Fruit fly (Drosophila melanogaster) whole organism, wandering third instar larva: ENCODE measurements around the gene CG33722.

Source experiments
- Abd-B ChIP-seq: fragments of >200 bp; optimal IDR thresholded peaks from 2 replicates; lab custom pipeline; 2017; ENCODE audit warnings: missing biosample characterization, missing genetic modification characterization
- CrebA ChIP-seq: fragments of 200-800 bp; sonication (Bioruptor generic); optimal IDR thresholded peaks from 2 replicates; lab custom pipeline; 2016; ENCODE audit warnings: missing biosample characterization, mild to moderate bottlenecking, missing genetic modification characterization, borderline replicate concordance
- Myc ChIP-seq: fragments of >200 bp; optimal IDR thresholded peaks from 2 replicates; lab custom pipeline; 2017
- psq ChIP-seq: fragments of 200-800 bp; sonication (Bioruptor generic); optimal IDR thresholded peaks from 3 replicates; lab custom pipeline; 2017; ENCODE audit warnings: missing biosample characterization, mild to moderate bottlenecking, missing genetic modification characterization, moderate library complexity
- tai ChIP-seq: sonication (Bioruptor generic); optimal IDR thresholded peaks from 2 replicates; lab custom pipeline; 2016; ENCODE audit warnings: missing biosample characterization, missing genetic modification characterization
- usp ChIP-seq: fragments of >200 bp; optimal IDR thresholded peaks from 2 replicates; lab custom pipeline; 2017; ENCODE audit warnings: missing biosample characterization, missing genetic modification characterization

CG33722 gene

DNA sequence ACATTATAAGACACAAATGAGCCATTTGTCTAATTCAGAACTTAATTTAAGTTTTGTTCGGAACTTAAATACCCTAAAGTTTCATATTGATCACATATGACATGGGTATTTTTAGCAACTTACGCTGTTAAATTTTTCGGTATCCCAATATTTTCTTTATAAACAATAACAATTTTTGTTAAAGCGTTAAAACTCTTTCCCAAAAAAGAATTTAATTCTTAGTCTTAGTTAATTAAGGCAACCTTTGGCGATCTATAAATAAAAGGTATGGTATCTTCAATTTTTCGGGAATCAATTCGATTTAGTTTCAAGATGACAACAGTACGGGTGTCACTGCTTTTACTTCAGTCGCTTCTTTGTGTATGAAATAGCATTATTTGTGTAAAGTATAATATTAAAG, 47.1 kb downstream of the CG33722 start, which contains the start of gene CG31464:
TSS of gene CG31464 (plus strand) at position 301 of the 400 bp plus-strand sequence.
- TF ChIP-seq tai = no peak

DNA sequence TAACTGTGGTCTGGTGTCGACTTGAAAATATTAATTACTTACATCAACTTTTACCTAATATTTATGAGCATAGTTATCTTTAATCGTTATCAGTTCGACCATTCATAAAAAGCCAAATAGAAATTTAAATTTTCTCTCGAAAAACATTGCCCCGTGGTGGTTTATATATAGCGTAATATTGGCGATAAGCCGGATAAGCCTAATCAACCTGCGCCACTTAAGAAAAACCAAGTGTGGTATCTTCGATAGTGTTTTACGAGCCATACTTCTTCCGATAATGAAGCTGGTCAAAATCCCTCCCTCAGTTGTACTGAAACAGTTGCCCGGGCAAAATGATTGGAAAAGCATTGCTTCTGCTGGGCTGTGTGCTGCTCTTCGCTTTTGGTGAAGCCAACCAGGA, 48.2 kb downstream of the CG33722 start, which contains the start of gene CG31463:
TSS of gene CG31463 (plus strand) at position 302 of the 400 bp plus-strand sequence.
- TF ChIP-seq Abd-B (GFP tag; lab: Kevin White, UChicago) (no peak), CrebA (GFP tag; lab: Kevin White, UChicago) (no peak), Myc (lab: Kevin White, UChicago) (no peak), usp (GFP tag; lab: Kevin White, UChicago) (no peak), psq (no peak)
